Worm (Caenorhabditis elegans) whole organism, L1 larva: ENCODE results near the gene Y41D4A.7.

ENCODE experiments used
- F16B12.6 ChIP-seq: fragments of 150-350 bp; optimal IDR thresholded peaks from 2 replicates; lab custom pipeline; 2014; ENCODE audit warnings: missing biosample characterization, missing genetic modification characterization
- aha-1 ChIP-seq: fragments of 150-350 bp; optimal IDR thresholded peaks from 2 replicates; lab custom pipeline; 2014; ENCODE audit warnings: missing biosample characterization, missing genetic modification characterization
- alr-1 ChIP-seq: fragments of 200-800 bp; sonication (Bioruptor generic); optimal IDR thresholded peaks from 2 replicates; lab custom pipeline; 2018; ENCODE audit warnings: borderline replicate concordance, mild to moderate bottlenecking, missing genetic modification characterization, missing compliant biosample characterization
- blmp-1 ChIP-seq: fragments of 150-350 bp; optimal IDR thresholded peaks from 2 replicates; lab custom pipeline; 2014; ENCODE audit warnings: missing biosample characterization, missing genetic modification characterization
- dpl-1 ChIP-seq, 3 experiments: fragments of 150-350 bp in 2 of 3; sonication (generic microtip) in 1 of 3; optimal IDR thresholded peaks; 2 replicates each; lab custom pipeline; 2014 to 2017; ENCODE audit warnings: missing biosample characterization in 3 of 3, missing genetic modification characterization in 3 of 3, missing genetic modification reagents in 3 of 3
- dsc-1 ChIP-seq: sonication (generic microtip); optimal IDR thresholded peaks from 2 replicates; lab custom pipeline; 2016; ENCODE audit warnings: mild to moderate bottlenecking, missing genetic modification characterization, missing compliant biosample characterization
- efl-1 ChIP-seq, 4 experiments: fragments of 150-350 bp; optimal IDR thresholded peaks in 3 of 4; peaks in 1 of 4; 1 replicate in 1 of 4; 2 replicates in 3 of 4; lab custom pipeline; 2014; ENCODE audit warnings: missing biosample characterization in 2 of 4, missing genetic modification characterization in 2 of 4, missing genetic modification reagents in 2 of 4
- egl-13 ChIP-seq: sonication (generic microtip); optimal IDR thresholded peaks from 2 replicates; lab custom pipeline; 2016; ENCODE audit warnings: missing genotype, missing genetic modification reagents, missing genetic modification characterization, missing compliant biosample characterization
- elt-3 ChIP-seq, 6 experiments: fragments of 150-350 bp in 1 of 6; sonication (generic microtip); optimal IDR thresholded peaks; 2 replicates each; lab custom pipeline; 2017 to 2018; ENCODE audit warnings: missing biosample characterization in 6 of 6, missing genetic modification characterization in 6 of 6, inconsistent platforms in 1 of 6
- ets-5 ChIP-seq: fragments of 200-800 bp; sonication (Bioruptor generic); IDR thresholded peaks from 2 replicates; pipeline ENCODE4 v1.3.6; 2022; ENCODE audit warnings: missing genetic modification characterization, missing compliant biosample characterization
- fkh-8 ChIP-seq: sonication (generic microtip); optimal IDR thresholded peaks from 2 replicates; lab custom pipeline; 2016; ENCODE audit warnings: mild to moderate bottlenecking, missing genetic modification characterization, missing compliant biosample characterization
- fos-1 ChIP-seq: fragments of 150-350 bp; optimal IDR thresholded peaks from 2 replicates; lab custom pipeline; 2014; ENCODE audit warnings: missing biosample characterization, missing genetic modification characterization
- irx-1 ChIP-seq: sonication (generic microtip); optimal IDR thresholded peaks from 2 replicates; lab custom pipeline; 2016; ENCODE audit warnings: missing genetic modification characterization, missing compliant biosample characterization
- isw-1 ChIP-seq: fragments of 200-800 bp; sonication (Bioruptor generic); IDR thresholded peaks from 2 replicates; pipeline ENCODE4 v1.3.6; 2022; ENCODE audit warnings: missing genetic modification characterization, missing compliant biosample characterization
- lin-14 ChIP-seq: fragments of 200-800 bp; sonication (Bioruptor generic); optimal IDR thresholded peaks from 2 replicates; lab custom pipeline; 2018; ENCODE audit warnings: mild to moderate bottlenecking, missing genetic modification characterization, moderate library complexity, missing compliant biosample characterization
- lin-35 ChIP-seq, 2 experiments: fragments of 150-350 bp; optimal IDR thresholded peaks; 2 replicates each; lab custom pipeline; 2014; ENCODE audit warnings: missing biosample characterization in 2 of 2, missing genetic modification characterization in 2 of 2, missing genetic modification reagents in 2 of 2
- mdl-1 ChIP-seq, 2 experiments: fragments of 150-350 bp; optimal IDR thresholded peaks; 2 replicates each; lab custom pipeline; 2014 to 2017; ENCODE audit warnings: missing biosample characterization in 2 of 2, missing genetic modification characterization in 2 of 2, inconsistent platforms in 1 of 2
- mep-1 ChIP-seq: fragments of 150-350 bp; optimal IDR thresholded peaks from 2 replicates; lab custom pipeline; 2014; ENCODE audit warnings: missing biosample characterization, missing genetic modification characterization
- nhr-12 ChIP-seq: sonication (generic microtip); optimal IDR thresholded peaks from 2 replicates; lab custom pipeline; 2017; ENCODE audit warnings: missing biosample characterization, missing genetic modification characterization
- nhr-20 ChIP-seq: sonication (generic microtip); optimal IDR thresholded peaks from 2 replicates; lab custom pipeline; 2016; ENCODE audit warnings: mild to moderate bottlenecking, missing genetic modification characterization, missing compliant biosample characterization
- nhr-47 ChIP-seq: sonication (generic microtip); optimal IDR thresholded peaks from 2 replicates; lab custom pipeline; 2016; ENCODE audit warnings: mild to moderate bottlenecking, missing genetic modification characterization, moderate library complexity, missing compliant biosample characterization
- nhr-71 ChIP-seq: sonication (generic microtip); optimal IDR thresholded peaks from 2 replicates; lab custom pipeline; 2016; ENCODE audit warnings: mild to moderate bottlenecking, missing genetic modification characterization, moderate library complexity, missing compliant biosample characterization
- nhr-76 ChIP-seq: sonication (generic microtip); optimal IDR thresholded peaks from 2 replicates; lab custom pipeline; 2017; ENCODE audit warnings: missing biosample characterization, missing genetic modification characterization
- nhr-84 ChIP-seq: sonication (generic microtip); optimal IDR thresholded peaks from 2 replicates; lab custom pipeline; 2017; ENCODE audit warnings: missing biosample characterization, missing genetic modification characterization
- nhr-85 ChIP-seq: sonication (generic microtip); peaks from one replicate; lab custom pipeline; 2016; ENCODE audit warnings: missing genetic modification characterization, inconsistent platforms, missing compliant biosample characterization
- nhr-90 ChIP-seq: sonication (generic microtip); optimal IDR thresholded peaks from 2 replicates; lab custom pipeline; 2016; ENCODE audit warnings: mild to moderate bottlenecking, missing genetic modification characterization, missing compliant biosample characterization; ENCODE audit not compliant: poor library complexity
- pqm-1 ChIP-seq: sonication (generic microtip); optimal IDR thresholded peaks from 3 replicates; lab custom pipeline; 2017; ENCODE audit warnings: missing biosample characterization, missing genetic modification characterization
- rnt-1 ChIP-seq: sonication (generic microtip); optimal IDR thresholded peaks from 2 replicates; lab custom pipeline; 2016; ENCODE audit warnings: mild to moderate bottlenecking, missing genetic modification characterization, moderate library complexity, missing compliant biosample characterization
- snu-23 ChIP-seq: sonication (generic microtip); optimal IDR thresholded peaks from 2 replicates; lab custom pipeline; 2016; ENCODE audit warnings: missing genetic modification characterization, missing compliant biosample characterization
- sox-4 ChIP-seq: sonication (generic microtip); optimal IDR thresholded peaks from 2 replicates; lab custom pipeline; 2016; ENCODE audit warnings: missing genetic modification characterization, missing compliant biosample characterization
- sptf-1 ChIP-seq: fragments of 150-350 bp; optimal IDR thresholded peaks from 2 replicates; lab custom pipeline; 2014; ENCODE audit warnings: missing biosample characterization, missing genetic modification characterization
- swsn-7 ChIP-seq: sonication (generic microtip); optimal IDR thresholded peaks from 2 replicates; lab custom pipeline; 2016; ENCODE audit warnings: missing genetic modification characterization, missing compliant biosample characterization
- tbx-2 ChIP-seq: sonication (generic microtip); optimal IDR thresholded peaks from 2 replicates; lab custom pipeline; 2016; ENCODE audit warnings: missing genetic modification characterization, missing compliant biosample characterization
- unc-62 ChIP-seq: fragments of 150-350 bp; optimal IDR thresholded peaks from 2 replicates; lab custom pipeline; 2014; ENCODE audit warnings: missing biosample characterization, missing genetic modification reagents, missing genetic modification characterization
- unc-98 ChIP-seq: fragments of 200-800 bp; sonication (Bioruptor generic); IDR thresholded peaks from 2 replicates; pipeline ENCODE4 v1.3.6; 2022; ENCODE audit warnings: missing genetic modification characterization, missing compliant biosample characterization
- xbp-1 ChIP-seq: sonication (generic microtip); optimal IDR thresholded peaks from 2 replicates; lab custom pipeline; 2016; ENCODE audit warnings: missing genetic modification characterization, missing compliant biosample characterization
- ztf-11 ChIP-seq, 2 experiments: sonication (generic microtip); optimal IDR thresholded peaks; 2 replicates each; lab custom pipeline; 2016 to 2017; ENCODE audit warnings: missing genetic modification characterization in 2 of 2, missing biosample characterization in 1 of 2, missing compliant biosample characterization in 1 of 2
- ztf-4 ChIP-seq: fragments of 150-350 bp; optimal IDR thresholded peaks from 2 replicates; lab custom pipeline; 2014; ENCODE audit warnings: missing biosample characterization, missing genetic modification characterization

Y41D4A.7 gene

ce11 chrIV:1739366-1740104 lies 21.8 kb downstream of the Y41D4A.7 start:
- TF ChIP-seq pqm-1 (tag; lab: Kevin White, UChicago) (no peak), alr-1 (no peak), nhr-71 (tag; lab: Kevin White, UChicago) (no peak), unc-62 (no peak), F16B12.6 (tag; lab: Kevin White, UChicago) (peak; percentile 41), xbp-1 (tag; lab: Kevin White, UChicago) (no peak), nhr-85 (tag; lab: Kevin White, UChicago) (peak; percentile 37), elt-3 (tag; optimal IDR thresholded peaks at IDR 0.05; lab: Kevin White, UChicago) (no peak), rnt-1 (tag; lab: Kevin White, UChicago) (peak; percentile 25), isw-1 (GFP tag; lab: Robert Waterston, UW) (no peak), efl-1 (optimal IDR thresholded peaks at IDR 0.05; lab: Kevin White, UChicago) (peak; percentile 3 to 4), efl-1 (GFP tag; optimal IDR thresholded peaks at IDR 0.05 in 1 of 2; lab: Kevin White, UChicago) (peak; percentile 19 to 79), irx-1 (tag; lab: Kevin White, UChicago) (no peak), mdl-1 (tag; optimal IDR thresholded peaks at IDR 0.05; lab: Kevin White, UChicago) (peak in 1 of 2 experiments; percentile 23), snu-23 (GFP tag; lab: Kevin White, UChicago) (peak; percentile 9), sptf-1 (tag; lab: Kevin White, UChicago) (no peak), unc-98 (GFP tag; lab: Robert Waterston, UW) (no peak), dpl-1 (GFP tag; optimal IDR thresholded peaks at IDR 0.05; lab: Kevin White, UChicago) (peak; percentile 7 to 13 (median 11)), sox-4 (no peak), nhr-76 (tag; lab: Kevin White, UChicago) (no peak), nhr-20 (tag; lab: Kevin White, UChicago) (no peak), ztf-4 (no peak), ztf-11 (tag; optimal IDR thresholded peaks at IDR 0.05; lab: Kevin White, UChicago) (no peak), tbx-2 (tag; lab: Kevin White, UChicago) (no peak), blmp-1 (tag; lab: Kevin White, UChicago) (peak; percentile 58), fos-1 (tag; lab: Kevin White, UChicago) (no peak), mep-1 (tag; lab: Kevin White, UChicago) (no peak), nhr-84 (tag; lab: Kevin White, UChicago) (no peak), lin-35 (GFP tag; optimal IDR thresholded peaks at IDR 0.05; lab: Kevin White, UChicago) (peak in 1 of 2 experiments; percentile 2), nhr-90 (tag; lab: Kevin White, UChicago) (no peak), aha-1 (tag; lab: Kevin White, UChicago) (no peak)

ce11 chrIV:1738892-1739291 lies 22.5 kb downstream of the Y41D4A.7 start:
- TF ChIP-seq fkh-8 (peak; percentile 89), swsn-7 (peak; percentile 35), blmp-1 (tag; lab: Kevin White, UChicago) (no peak), dsc-1 (tag; lab: Kevin White, UChicago) (peak; percentile 54), alr-1 (no peak), nhr-71 (tag; lab: Kevin White, UChicago) (peak; percentile 53), mep-1 (tag; lab: Kevin White, UChicago) (no peak), egl-13 (tag; lab: Kevin White, UChicago) (peak; percentile 60), nhr-12 (tag; lab: Kevin White, UChicago) (no peak), lin-14 (GFP tag; lab: Kevin White, UChicago) (peak; percentile 31), efl-1 (optimal IDR thresholded peaks at IDR 0.05; lab: Kevin White, UChicago) (no peak), efl-1 (GFP tag; optimal IDR thresholded peaks at IDR 0.05 in 1 of 2; lab: Kevin White, UChicago) (peak in 1 of 2 experiments; percentile 89), nhr-20 (tag; lab: Kevin White, UChicago) (peak; percentile 39), ets-5 (GFP tag; lab: Robert Waterston, UW) (no peak), nhr-47 (tag; lab: Kevin White, UChicago) (peak; percentile 69)
